Fruit fly (Drosophila melanogaster) whole organism, wandering third instar larva: Measurements from ENCODE around the gene Obp28a.

ENCODE experiments used
- Abd-B ChIP-seq: fragments of >200 bp; optimal IDR thresholded peaks from 2 replicates; lab custom pipeline; 2017; ENCODE audit warnings: missing biosample characterization, missing genetic modification characterization
- CG32264 ChIP-seq: fragments of 200-800 bp; sonication (Bioruptor generic); optimal IDR thresholded peaks from 2 replicates; lab custom pipeline; 2016; ENCODE audit warnings: missing biosample characterization, missing genetic modification characterization
- CG9705 ChIP-seq: fragments of 200-800 bp; sonication (Bioruptor generic); optimal IDR thresholded peaks from 2 replicates; lab custom pipeline; 2018; ENCODE audit warnings: missing biosample characterization, mild to moderate bottlenecking, missing genetic modification characterization
- Dfd ChIP-seq: fragments of >200 bp; optimal IDR thresholded peaks from 2 replicates; lab custom pipeline; 2017; ENCODE audit warnings: missing biosample characterization, missing genetic modification characterization
- Dif ChIP-seq: fragments of 200-275, 200-300 bp; sonication (Bioruptor generic); optimal IDR thresholded peaks from 2 replicates; lab custom pipeline; 2018; ENCODE audit warnings: missing biosample characterization, missing genetic modification characterization; ENCODE audit not compliant: partially characterized antibody
- GATAd ChIP-seq: sonication (Bioruptor generic); optimal IDR thresholded peaks from 2 replicates; lab custom pipeline; 2016; ENCODE audit warnings: missing biosample characterization, missing genetic modification characterization
- HLH106 ChIP-seq: fragments of 200-800 bp; optimal IDR thresholded peaks from 3 replicates; lab custom pipeline; 2019; ENCODE audit warnings: missing biosample characterization, mild to moderate bottlenecking, missing genetic modification characterization, moderate library complexity
- Hnf4 ChIP-seq: fragments of 200-800 bp; sonication (Bioruptor generic); optimal IDR thresholded peaks from 2 replicates; lab custom pipeline; 2016; ENCODE audit warnings: missing biosample characterization, mild to moderate bottlenecking, missing genetic modification characterization
- Hr83 ChIP-seq: fragments of 200-300 bp; sonication (Bioruptor generic); optimal IDR thresholded peaks from 2 replicates; lab custom pipeline; 2016; ENCODE audit warnings: missing biosample characterization, mild to moderate bottlenecking, missing genetic modification characterization, moderate library complexity; ENCODE audit not compliant: poor library complexity, severe bottlenecking
- Jra ChIP-seq: sonication (Bioruptor generic); optimal IDR thresholded peaks from 2 replicates; lab custom pipeline; 2016; ENCODE audit warnings: missing biosample characterization, missing genetic modification characterization
- Mio ChIP-seq: sonication (Bioruptor generic); optimal IDR thresholded peaks from 2 replicates; lab custom pipeline; 2016; ENCODE audit warnings: missing biosample characterization, missing genetic modification characterization
- Myc ChIP-seq: fragments of >200 bp; optimal IDR thresholded peaks from 2 replicates; lab custom pipeline; 2017
- N ChIP-seq: fragments of >200 bp; optimal IDR thresholded peaks from 2 replicates; lab custom pipeline; 2018; ENCODE audit warnings: missing biosample characterization, missing external identifiers, missing genetic modification characterization
- Rel ChIP-seq, 2 experiments: fragments of 200-800 bp; sonication (Bioruptor generic) in 1 of 2; optimal IDR thresholded peaks; 2 replicates in 1 of 2; 3 replicates in 1 of 2; lab custom pipeline; 2016 to 2019; ENCODE audit warnings: mild to moderate bottlenecking in 2 of 2, missing biosample characterization in 2 of 2, missing genetic modification characterization in 2 of 2, moderate library complexity in 1 of 2
- Sp1 ChIP-seq: fragments of 200-800 bp; sonication (Bioruptor generic); optimal IDR thresholded peaks from 3 replicates; lab custom pipeline; 2019; ENCODE audit warnings: missing biosample characterization, mild to moderate bottlenecking, missing genetic modification characterization, moderate library complexity
- Vsx2 ChIP-seq: fragments of 200-300, 225-300 bp; sonication (Bioruptor generic); optimal IDR thresholded peaks from 2 replicates; lab custom pipeline; 2018; ENCODE audit warnings: missing biosample characterization, missing genetic modification characterization; ENCODE audit not compliant: partially characterized antibody
- br ChIP-seq: fragments of 200-800 bp; sonication (Bioruptor generic); optimal IDR thresholded peaks from 2 replicates; lab custom pipeline; 2016; ENCODE audit warnings: missing biosample characterization, missing genetic modification characterization
- dl ChIP-seq, 2 experiments: fragments of 175-275, 200-275 bp in 1 of 2; fragments of 200-275 bp in 1 of 2; sonication (Bioruptor generic); optimal IDR thresholded peaks; lab custom pipeline; 2018; ENCODE audit warnings: mild to moderate bottlenecking in 2 of 2, missing biosample characterization in 2 of 2, missing genetic modification characterization in 2 of 2, moderate library complexity in 2 of 2; ENCODE audit not compliant: partially characterized antibody in 2 of 2, insufficient read depth in 1 of 2
- dsf ChIP-seq: sonication (Bioruptor generic); optimal IDR thresholded peaks from 2 replicates; lab custom pipeline; 2016; ENCODE audit warnings: missing biosample characterization, missing genetic modification characterization, borderline replicate concordance
- foxo ChIP-seq, 2 experiments: fragments of 200-800 bp; sonication (Bioruptor generic); optimal IDR thresholded peaks; 2 replicates in 1 of 2; 3 replicates in 1 of 2; lab custom pipeline; 2016 to 2017; ENCODE audit warnings: missing biosample characterization in 2 of 2, missing genetic modification characterization in 2 of 2
- fru ChIP-seq: fragments of 200-800 bp; sonication (Bioruptor generic); optimal IDR thresholded peaks from 3 replicates; lab custom pipeline; 2016; ENCODE audit warnings: missing biosample characterization, mild to moderate bottlenecking, missing genetic modification characterization
- h ChIP-seq: fragments of 200-800 bp; sonication (Bioruptor generic); optimal IDR thresholded peaks from 3 replicates; lab custom pipeline; 2016; ENCODE audit warnings: missing biosample characterization, mild to moderate bottlenecking, missing genetic modification characterization
- jim ChIP-seq: fragments of 175-275, 200-325 bp; sonication (Bioruptor generic); optimal IDR thresholded peaks from 2 replicates; lab custom pipeline; 2016; ENCODE audit warnings: missing biosample characterization, mild to moderate bottlenecking, missing genetic modification characterization
- lola ChIP-seq: fragments of >200 bp; optimal IDR thresholded peaks from 2 replicates; lab custom pipeline; 2017; ENCODE audit warnings: missing biosample characterization, missing genetic modification characterization
- pan ChIP-seq: fragments of >200 bp; optimal IDR thresholded peaks from 2 replicates; lab custom pipeline; 2017
- rgr ChIP-seq: fragments of 200-800 bp; sonication (Bioruptor generic); optimal IDR thresholded peaks from 3 replicates; lab custom pipeline; 2016; ENCODE audit warnings: missing biosample characterization, mild to moderate bottlenecking, missing genetic modification characterization
- sv ChIP-seq: fragments of 200-800 bp; sonication (Bioruptor generic); optimal IDR thresholded peaks from 3 replicates; lab custom pipeline; 2016; ENCODE audit warnings: missing biosample characterization, missing genetic modification characterization
- tai ChIP-seq: sonication (Bioruptor generic); optimal IDR thresholded peaks from 2 replicates; lab custom pipeline; 2016; ENCODE audit warnings: missing biosample characterization, missing genetic modification characterization
- usp ChIP-seq: fragments of >200 bp; optimal IDR thresholded peaks from 2 replicates; lab custom pipeline; 2017; ENCODE audit warnings: missing biosample characterization, missing genetic modification characterization
- woc ChIP-seq: sonication (Bioruptor generic); optimal IDR thresholded peaks from 2 replicates; lab custom pipeline; 2016; ENCODE audit warnings: missing biosample characterization, mild to moderate bottlenecking, missing genetic modification characterization

Obp28a gene

dm6 chr2L:7498208-7498607 is 1.0 kb upstream of the Obp28a start:
- TF ChIP-seq fru (GFP tag; lab: Kevin White, UChicago) (no peak), Hr83 (GFP tag; lab: Kevin White, UChicago) (no peak), jim (no peak), N (GFP tag; lab: Kevin White, UChicago) (no peak), dl (GFP tag; optimal IDR thresholded peaks at IDR 0.05; lab: Kevin White, UChicago; ENCODE audit: insufficient read depth in 1 of 2, partially characterized antibody in 2 of 2) (no peak), sv (GFP tag; lab: Kevin White, UChicago) (no peak), usp (GFP tag; lab: Kevin White, UChicago) (no peak), foxo (GFP tag; optimal IDR thresholded peaks at IDR 0.05; lab: Kevin White, UChicago) (no peak), Jra (GFP tag; lab: Kevin White, UChicago) (no peak), HLH106 (tag; lab: Kevin White, UChicago) (no peak), Mio (no peak), Sp1 (GFP tag; lab: Kevin White, UChicago) (no peak), lola (GFP tag; lab: Kevin White, UChicago) (no peak), Dif (no peak)

- TF ChIP-seq Rel (GFP tag; optimal IDR thresholded peaks at IDR 0.05; lab: Kevin White, UChicago) (no peak), Rel (tag; optimal IDR thresholded peaks at IDR 0.05; lab: Kevin White, UChicago) (peak; percentile 44), woc (GFP tag; lab: Kevin White, UChicago) (no peak), foxo (GFP tag; optimal IDR thresholded peaks at IDR 0.05; lab: Kevin White, UChicago) (peak in 1 of 2 experiments; percentile 17), Hnf4 (GFP tag; lab: Kevin White, UChicago) (peak; percentile 41), rgr (GFP tag; lab: Kevin White, UChicago) (peak; percentile 8), fru (GFP tag; lab: Kevin White, UChicago) (peak; percentile 46), h (GFP tag; lab: Kevin White, UChicago) (peak; percentile 13), Sp1 (GFP tag; lab: Kevin White, UChicago) (peak; percentile 13), Myc (lab: Kevin White, UChicago) (peak; percentile 34), Abd-B (no peak), Dif (no peak), Hr83 (GFP tag; lab: Kevin White, UChicago) (peak; percentile 9)
These were observed 1.1 kb downstream of the Obp28a start, which contains the start of gene Ziz for dm6 chr2L:7495987-7496503. Ziz (minus strand) TSS chr2L:7496307.

- no peak for TF ChIP-seq tai
- TF ChIP-seq Dif, result peak; percentile 31
- TF ChIP-seq Vsx2 (GFP tag; lab: Kevin White, UChicago), result no peak
- no peak for TF ChIP-seq Rel (GFP tag; optimal IDR thresholded peaks at IDR 0.05; lab: Kevin White, UChicago)
- no peak for TF ChIP-seq Rel (tag; optimal IDR thresholded peaks at IDR 0.05; lab: Kevin White, UChicago)
- peak in 1 of 2 experiments; percentile 43 for TF ChIP-seq dl (GFP tag; optimal IDR thresholded peaks at IDR 0.05; lab: Kevin White, UChicago; ENCODE audit: insufficient read depth in 1 of 2, partially characterized antibody in 2 of 2)
- no peak for TF ChIP-seq Sp1 (GFP tag; lab: Kevin White, UChicago)
- no peak for TF ChIP-seq GATAd (GFP tag; lab: Kevin White, UChicago)
- TF ChIP-seq lola (GFP tag; lab: Kevin White, UChicago), result no peak
- no peak for TF ChIP-seq Hnf4 (GFP tag; lab: Kevin White, UChicago)
- no peak for TF ChIP-seq br
- TF ChIP-seq HLH106 (tag; lab: Kevin White, UChicago), result no peak
- no peak for TF ChIP-seq foxo (GFP tag; optimal IDR thresholded peaks at IDR 0.05; lab: Kevin White, UChicago)
- TF ChIP-seq pan (lab: Kevin White, UChicago), result no peak
These were observed 1.7 kb downstream of the Obp28a start for dm6 chr2L:7495294-7495986.

dm6 chr2L:7494341-7495293 is 2.5 kb downstream of the Obp28a start:
- TF ChIP-seq CG32264 (GFP tag; lab: Kevin White, UChicago) (no peak), Dfd (no peak), h (GFP tag; lab: Kevin White, UChicago) (peak; percentile 3), fru (GFP tag; lab: Kevin White, UChicago) (peak; percentile 10), Mio (no peak), foxo (GFP tag; optimal IDR thresholded peaks at IDR 0.05; lab: Kevin White, UChicago) (peak in 1 of 2 experiments; percentile 6), dsf (no peak), sv (GFP tag; lab: Kevin White, UChicago) (peak; percentile 25), tai (peak; percentile 42), HLH106 (tag; lab: Kevin White, UChicago) (no peak), CG9705 (GFP tag; lab: Kevin White, UChicago) (no peak), rgr (GFP tag; lab: Kevin White, UChicago) (no peak)
